Worm (Caenorhabditis elegans) whole organism, early embryonic: ENCODE results near the gene pxn-2.

Experiments
- B0310.2 ChIP-seq: sonication (generic microtip); optimal IDR thresholded peaks from 2 replicates; lab custom pipeline; 2016; ENCODE audit warnings: mild to moderate bottlenecking, missing genetic modification characterization, missing compliant biosample characterization
- ama-1 ChIP-seq: fragments of 150-350 bp; optimal IDR thresholded peaks from 2 replicates; lab custom pipeline; 2014
- ceh-13 ChIP-seq: fragments of 200-800 bp; sonication (Bioruptor generic); optimal IDR thresholded peaks from 2 replicates; lab custom pipeline; 2018; ENCODE audit warnings: mild to moderate bottlenecking, missing genetic modification characterization, missing compliant biosample characterization
- ceh-36 ChIP-seq: sonication (generic microtip); optimal IDR thresholded peaks from 2 replicates; lab custom pipeline; 2016; ENCODE audit warnings: missing genetic modification characterization, inconsistent platforms, missing compliant biosample characterization
- flt-1 ChIP-seq: fragments of 200-800 bp; sonication (Bioruptor generic); IDR thresholded peaks from 2 replicates; pipeline ENCODE4 v1.3.6; 2022; ENCODE audit warnings: missing genetic modification characterization, missing compliant biosample characterization
- hmg-4 ChIP-seq: fragments of 200-800 bp; sonication (Bioruptor generic); optimal IDR thresholded peaks from 2 replicates; lab custom pipeline; 2018; ENCODE audit warnings: mild to moderate bottlenecking, missing genetic modification characterization, missing compliant biosample characterization
- hnd-1 ChIP-seq: sonication (generic microtip); optimal IDR thresholded peaks from 2 replicates; lab custom pipeline; 2016; ENCODE audit warnings: missing genetic modification characterization, missing compliant biosample characterization
- sea-1 ChIP-seq: fragments of 200-800 bp; sonication (Bioruptor generic); conservative IDR thresholded peaks from 2 replicates; pipeline ENCODE4 v1.3.6; 2022; ENCODE audit warnings: missing genetic modification characterization, missing compliant biosample characterization
- tbx-37 ChIP-seq: fragments of 200-800 bp; sonication (Bioruptor generic); conservative IDR thresholded peaks from 2 replicates; pipeline ENCODE4 v1.3.6; 2022; ENCODE audit warnings: missing genetic modification reagents, missing genetic modification characterization, missing compliant biosample characterization
- tra-4 ChIP-seq: sonication (generic microtip); optimal IDR thresholded peaks from 2 replicates; lab custom pipeline; 2017; ENCODE audit warnings: missing genetic modification characterization, missing compliant biosample characterization

- TF ChIP-seq tbx-37 (GFP tag; lab: Robert Waterston, UW) (no peak), ceh-36 (tag; lab: Kevin White, UChicago) (no peak), ama-1 (lab: Kevin White, UChicago) (no peak), hnd-1 (tag; lab: Kevin White, UChicago) (no peak), ceh-13 (no peak), sea-1 (GFP tag; lab: Robert Waterston, UW) (no peak), flt-1 (GFP tag; lab: Robert Waterston, UW) (no peak), tra-4 (tag; lab: Kevin White, UChicago) (no peak), B0310.2 (tag; lab: Kevin White, UChicago) (no peak), hmg-4 (no peak)
Measured at ce11 chrX:10928948-10929563, 50.0 kb downstream of the pxn-2 start, which contains the start of gene dgn-1.
